Worm (Caenorhabditis elegans): ENCODE results near the gene pqn-90.

The pqn-90 gene

ce11 chrIV:15251075-15251474 lies 40.0 kb downstream of the pqn-90 start:
- TF ChIP-seq aptf-3 (GFP tag; IDR thresholded peaks at IDR 0.05): no peak
- no peak for TF ChIP-seq mes-4 (tag; optimal IDR thresholded peaks at IDR 0.05)
- no peak for TF ChIP-seq T07F8.4 (tag; optimal IDR thresholded peaks at IDR 0.05)
- TF ChIP-seq nhr-27 (tag; optimal IDR thresholded peaks at IDR 0.05): no peak
- TF ChIP-seq egrh-3 (GFP tag; IDR thresholded peaks at IDR 0.05): no peak
- no peak for TF ChIP-seq F23B12.7 (tag; optimal IDR thresholded peaks at IDR 0.05; ENCODE audit: insufficient read depth)
- TF ChIP-seq B0019.2 (GFP tag; conservative IDR thresholded peaks at IDR 0.05): no peak
- no peak for TF ChIP-seq unc-62 (GFP tag; optimal IDR thresholded peaks at IDR 0.05)
- no peak for TF ChIP-seq Y53F4B.3 (GFP tag; IDR thresholded peaks at IDR 0.05)
- TF ChIP-seq snpc-3.4 (tag; optimal IDR thresholded peaks at IDR 0.05): no peak
- TF ChIP-seq rcor-1 (GFP tag; IDR thresholded peaks at IDR 0.05): no peak
- TF ChIP-seq nhr-80 (tag; optimal IDR thresholded peaks at IDR 0.05): no peak
- no peak for TF ChIP-seq nhr-179 (tag; optimal IDR thresholded peaks at IDR 0.05)
- TF ChIP-seq hmg-20 (GFP tag; IDR thresholded peaks at IDR 0.05): no peak
- no peak for TF ChIP-seq F10E7.11 (tag; optimal IDR thresholded peaks at IDR 0.05)
- TF ChIP-seq B0336.3 (GFP tag; IDR thresholded peaks at IDR 0.05): no peak
- TF ChIP-seq bed-2 (GFP tag; IDR thresholded peaks at IDR 0.05): no peak

- no peak for TF ChIP-seq ztf-22 (GFP tag; optimal IDR thresholded peaks at IDR 0.05)
Measured at ce11 chrIV:15245655-15246054, 45.4 kb downstream of the pqn-90 start, which contains the start of gene Y73F8A.36. TSS of gene Y73F8A.36 (plus strand) at chrIV:15245955.
